Worm (Caenorhabditis elegans) whole organism, late embryonic: ENCODE results near the gene clec-169.

Experiments used
- ama-1 ChIP-seq: fragments of 150-350 bp; optimal IDR thresholded peaks from 2 replicates; lab custom pipeline; 2014
- dmd-4 ChIP-seq: sonication (generic microtip); optimal IDR thresholded peaks from 2 replicates; lab custom pipeline; 2016; ENCODE audit warnings: borderline replicate concordance, missing genetic modification characterization, missing compliant biosample characterization
- ets-4 ChIP-seq: sonication (generic microtip); optimal IDR thresholded peaks from 2 replicates; lab custom pipeline; 2016; ENCODE audit warnings: missing genetic modification characterization, missing compliant biosample characterization
- gmeb-2 ChIP-seq: sonication (generic microtip); optimal IDR thresholded peaks from 2 replicates; lab custom pipeline; 2016; ENCODE audit warnings: missing genetic modification characterization, inconsistent platforms, missing compliant biosample characterization
- hlh-6 ChIP-seq: sonication (generic microtip); optimal IDR thresholded peaks from 2 replicates; lab custom pipeline; 2016; ENCODE audit warnings: missing genotype, missing genetic modification characterization, missing compliant biosample characterization
- pqm-1 ChIP-seq: sonication (generic microtip); optimal IDR thresholded peaks from 2 replicates; lab custom pipeline; 2016; ENCODE audit warnings: missing genetic modification characterization, missing compliant biosample characterization
- tbx-2 ChIP-seq: sonication (generic microtip); optimal IDR thresholded peaks from 2 replicates; lab custom pipeline; 2016; ENCODE audit warnings: missing genetic modification characterization, missing compliant biosample characterization
- unc-86 ChIP-seq: sonication (generic microtip); optimal IDR thresholded peaks from 2 replicates; lab custom pipeline; 2016; ENCODE audit warnings: missing genetic modification characterization, missing compliant biosample characterization

DNA sequence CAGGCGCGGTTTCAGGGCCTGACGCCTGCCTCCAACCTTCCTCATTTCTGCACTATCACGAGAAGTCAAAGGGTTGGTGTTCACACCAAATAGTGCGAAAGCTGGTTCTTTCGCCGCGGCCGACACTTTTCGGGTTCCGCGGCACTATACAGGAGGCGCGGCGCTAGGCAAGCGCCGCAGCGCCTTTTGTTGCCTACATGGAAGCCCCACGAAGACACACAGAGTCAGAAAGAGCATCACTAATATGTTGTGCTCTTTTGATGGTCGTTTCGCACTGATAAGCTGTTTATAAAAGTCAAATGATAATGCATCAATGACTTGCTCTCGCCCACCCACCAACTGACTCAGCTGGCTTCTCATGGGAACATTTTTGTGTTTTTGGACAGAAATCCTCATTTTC is 49.2 kb upstream of the clec-169 start:
- no peak for TF ChIP-seq unc-86
- no peak for TF ChIP-seq dmd-4 (tag; lab: Kevin White, UChicago)
- no peak for TF ChIP-seq pqm-1 (tag; lab: Kevin White, UChicago)
- no peak for TF ChIP-seq ets-4 (tag; lab: Kevin White, UChicago)
- TF ChIP-seq gmeb-2 (tag; lab: Kevin White, UChicago): no peak
- TF ChIP-seq ama-1 (lab: Kevin White, UChicago): no peak
- no peak for TF ChIP-seq tbx-2 (tag; lab: Kevin White, UChicago)
- no peak for TF ChIP-seq hlh-6
